Worm (Caenorhabditis elegans) whole organism, early embryonic: ENCODE results near the gene eor-1.

Experiments
- F13C5.2 ChIP-seq: sonication (generic microtip); optimal IDR thresholded peaks from 2 replicates; lab custom pipeline; 2017; ENCODE audit warnings: mild to moderate bottlenecking, missing genetic modification characterization, inconsistent platforms, missing compliant biosample characterization
- ceh-13 ChIP-seq: fragments of 200-800 bp; sonication (Bioruptor generic); optimal IDR thresholded peaks from 2 replicates; lab custom pipeline; 2018; ENCODE audit warnings: mild to moderate bottlenecking, missing genetic modification characterization, missing compliant biosample characterization
- ceh-36 ChIP-seq: sonication (generic microtip); optimal IDR thresholded peaks from 2 replicates; lab custom pipeline; 2016; ENCODE audit warnings: missing genetic modification characterization, inconsistent platforms, missing compliant biosample characterization

DNA sequence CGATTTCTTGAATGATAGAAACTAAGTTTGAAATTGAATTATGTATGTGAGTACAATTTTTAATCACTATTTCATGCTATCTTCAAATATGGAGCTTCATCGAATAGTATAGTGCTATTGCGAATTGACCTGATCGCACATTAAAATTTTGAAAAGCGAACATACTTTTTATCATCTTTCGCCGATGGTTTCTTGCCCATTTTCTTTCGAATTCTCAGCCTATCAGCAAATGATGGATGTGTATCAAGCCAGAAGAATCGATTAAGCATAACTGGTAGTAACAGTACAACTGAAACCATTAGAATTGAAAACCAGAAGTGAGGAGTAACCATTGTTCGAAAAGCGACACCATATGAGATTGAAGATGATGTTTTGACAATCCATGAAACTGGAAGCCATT is 30.7 kb upstream of the eor-1 start:
- no peak for TF ChIP-seq ceh-13 (GFP tag; lab: Kevin White, UChicago)
- TF ChIP-seq F13C5.2 (tag; lab: Kevin White, UChicago), result no peak
- no peak for TF ChIP-seq ceh-36 (tag; lab: Kevin White, UChicago)
